Fruit fly (Drosophila melanogaster): Measurements from ENCODE around the gene Or85f.

The Or85f gene

DNA sequence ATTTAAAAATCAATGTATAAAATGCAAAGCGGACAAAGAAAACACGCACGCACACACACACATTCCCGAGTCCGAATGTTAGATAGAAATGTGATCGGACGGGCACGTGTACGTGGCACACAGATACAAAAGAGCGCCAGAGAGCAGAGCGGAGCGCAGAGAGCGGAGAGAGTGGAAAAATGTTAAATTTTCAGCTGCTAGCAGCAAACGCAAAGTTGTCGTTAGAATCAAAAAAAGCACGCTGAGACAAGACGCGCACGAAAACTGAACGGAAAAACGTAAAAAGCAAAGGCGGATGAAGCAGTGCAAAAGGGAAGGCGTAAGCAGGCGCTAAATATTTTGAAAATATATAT is 21.3 kb downstream of the Or85f start (continued):
- no peak for TF ChIP-seq CoRest (tag; optimal IDR thresholded peaks at IDR 0.05)
- TF ChIP-seq Sin3A (optimal IDR thresholded peaks at IDR 0.05), result no peak
- no peak for TF ChIP-seq CG17912 (GFP tag; optimal IDR thresholded peaks at IDR 0.05)
- TF ChIP-seq abd-A (tag; optimal IDR thresholded peaks at IDR 0.05), result peak; percentile 14
- TF ChIP-seq Jarid2 (GFP tag; optimal IDR thresholded peaks at IDR 0.05), result peak; percentile 72
- peak; percentile 52 for TF ChIP-seq HLHmδ (GFP tag; optimal IDR thresholded peaks at IDR 0.05)
- no peak for TF ChIP-seq Elba2 (GFP tag; optimal IDR thresholded peaks at IDR 0.05)
- TF ChIP-seq danr (GFP tag; IDR thresholded peaks at IDR 0.05), result no peak
- TF ChIP-seq CG3726 (GFP tag; IDR thresholded peaks at IDR 0.05), result no peak
- TF ChIP-seq Fer2 (tag; optimal IDR thresholded peaks at IDR 0.05), result no peak
- no peak for TF ChIP-seq D19B (GFP tag; optimal IDR thresholded peaks at IDR 0.05)
- no peak for TF ChIP-seq da (GFP tag; optimal IDR thresholded peaks at IDR 0.05)
- no peak for TF ChIP-seq CG4328 (GFP tag; optimal IDR thresholded peaks at IDR 0.05)
- TF ChIP-seq ATbp (GFP tag; optimal IDR thresholded peaks at IDR 0.05), result no peak
- no peak for TF ChIP-seq CG14050 (GFP tag; IDR thresholded peaks at IDR 0.05)
- TF ChIP-seq CG5953 (GFP tag; IDR thresholded peaks at IDR 0.05), result no peak
- TF ChIP-seq CG13624 (GFP tag; optimal IDR thresholded peaks at IDR 0.05), result peak; percentile 34
- TF ChIP-seq Hmr (GFP tag; optimal IDR thresholded peaks at IDR 0.05), result peak; percentile 22
- no peak for TF ChIP-seq CG9817 (tag; optimal IDR thresholded peaks at IDR 0.05)
- TF ChIP-seq Sox102F (GFP tag; optimal IDR thresholded peaks at IDR 0.05), result no peak
- TF ChIP-seq p53 (GFP tag; optimal IDR thresholded peaks at IDR 0.05), result no peak
- no peak for TF ChIP-seq luna (GFP tag; optimal IDR thresholded peaks at IDR 0.05)
- peak; percentile 7 for TF ChIP-seq lab (GFP tag; optimal IDR thresholded peaks at IDR 0.05)
- peak; percentile 10 for TF ChIP-seq grau (tag; optimal IDR thresholded peaks at IDR 0.05)
- TF ChIP-seq NK7.1 (GFP tag; optimal IDR thresholded peaks at IDR 0.05), result no peak
- peak; percentile 70 for TF ChIP-seq ac (GFP tag; optimal IDR thresholded peaks at IDR 0.05)
- no peak for TF ChIP-seq stc (GFP tag; IDR thresholded peaks at IDR 0.05)
- peak; percentile 61 for TF ChIP-seq CG17385 (GFP tag; optimal IDR thresholded peaks at IDR 0.05)
- no peak for TF ChIP-seq mam (GFP tag; optimal IDR thresholded peaks at IDR 0.05)
- TF ChIP-seq cwo (GFP tag; optimal IDR thresholded peaks at IDR 0.05), result peak; percentile 70
- peak; percentile 89 for TF ChIP-seq sens (GFP tag)
- TF ChIP-seq CG11093 (GFP tag; IDR thresholded peaks at IDR 0.05), result no peak
- TF ChIP-seq CG43689 (GFP tag; IDR thresholded peaks at IDR 0.05), result no peak
- TF ChIP-seq CG7786 (GFP tag; optimal IDR thresholded peaks at IDR 0.05), result no peak
- peak; percentile 72 for TF ChIP-seq CG34376 (GFP tag; optimal IDR thresholded peaks at IDR 0.05)
- no peak for TF ChIP-seq scrt (GFP tag; optimal IDR thresholded peaks at IDR 0.05)
- TF ChIP-seq CG18262 (tag; optimal IDR thresholded peaks at IDR 0.05), result no peak
- peak; percentile 9 for TF ChIP-seq bigmax (GFP tag; optimal IDR thresholded peaks at IDR 0.05)
- no peak for TF ChIP-seq CG13424 (tag; optimal IDR thresholded peaks at IDR 0.05)
- no peak for TF ChIP-seq schlank (tag; optimal IDR thresholded peaks at IDR 0.05)
- TF ChIP-seq Gsc (GFP tag; IDR thresholded peaks at IDR 0.05), result no peak
- no peak for TF ChIP-seq CG4854 (GFP tag; optimal IDR thresholded peaks at IDR 0.05)
- TF ChIP-seq NFAT (GFP tag; IDR thresholded peaks at IDR 0.05), result no peak
- TF ChIP-seq row (GFP tag; IDR thresholded peaks at IDR 0.05), result no peak
- TF ChIP-seq Sox100B (GFP tag; optimal IDR thresholded peaks at IDR 0.05), result no peak
- TF ChIP-seq bowl (GFP tag; IDR thresholded peaks at IDR 0.05), result no peak
- TF ChIP-seq Dfd (GFP tag; optimal IDR thresholded peaks at IDR 0.05), result no peak
- peak; percentile 83 for TF ChIP-seq psq (GFP tag; optimal IDR thresholded peaks at IDR 0.05)
- no peak for TF ChIP-seq sug (tag; optimal IDR thresholded peaks at IDR 0.05)
- TF ChIP-seq CG1529 (GFP tag; optimal IDR thresholded peaks at IDR 0.05), result no peak
- no peak for TF ChIP-seq CG11560 (tag; IDR thresholded peaks at IDR 0.05)
- no peak for TF ChIP-seq seq (GFP tag; IDR thresholded peaks at IDR 0.05)
- TF ChIP-seq Taf1 (GFP tag; IDR thresholded peaks at IDR 0.05), result no peak
